Worm (Caenorhabditis elegans) whole organism, L1 larva: Measurements from ENCODE around the gene C08F8.6.
A peak's percentile ranks its signal among the peaks of the same experiment; 100 is the strongest.

Experiments used
- C04F5.9 ChIP-seq: sonication (generic microtip); optimal IDR thresholded peaks from 2 replicates; lab custom pipeline; 2016; ENCODE audit warnings: missing genetic modification characterization, missing compliant biosample characterization
- C16A3.4 ChIP-seq: fragments of 150-350 bp; optimal IDR thresholded peaks from 2 replicates; lab custom pipeline; 2014; ENCODE audit warnings: missing biosample characterization, missing genetic modification characterization
- F16B12.6 ChIP-seq: fragments of 150-350 bp; optimal IDR thresholded peaks from 2 replicates; lab custom pipeline; 2014; ENCODE audit warnings: missing biosample characterization, missing genetic modification characterization
- aha-1 ChIP-seq: fragments of 150-350 bp; optimal IDR thresholded peaks from 2 replicates; lab custom pipeline; 2014; ENCODE audit warnings: missing biosample characterization, missing genetic modification characterization
- alr-1 ChIP-seq: fragments of 200-800 bp; sonication (Bioruptor generic); optimal IDR thresholded peaks from 2 replicates; lab custom pipeline; 2018; ENCODE audit warnings: borderline replicate concordance, mild to moderate bottlenecking, missing genetic modification characterization, missing compliant biosample characterization
- aly-2 ChIP-seq: fragments of 150-350 bp; optimal IDR thresholded peaks from 2 replicates; lab custom pipeline; 2014; ENCODE audit warnings: missing biosample characterization, missing genetic modification characterization
- ama-1 ChIP-seq: fragments of 150-350 bp; optimal IDR thresholded peaks from 2 replicates; lab custom pipeline; 2014
- blmp-1 ChIP-seq: fragments of 150-350 bp; optimal IDR thresholded peaks from 2 replicates; lab custom pipeline; 2014; ENCODE audit warnings: missing biosample characterization, missing genetic modification characterization
- ceh-63 ChIP-seq: fragments of 200-800 bp; sonication (Bioruptor generic); optimal IDR thresholded peaks from 2 replicates; lab custom pipeline; 2018; ENCODE audit warnings: mild to moderate bottlenecking, missing genetic modification characterization, missing compliant biosample characterization
- ceh-8 ChIP-seq: fragments of 200-800 bp; sonication (Bioruptor generic); optimal IDR thresholded peaks from 2 replicates; lab custom pipeline; 2018; ENCODE audit warnings: mild to moderate bottlenecking, missing genetic modification characterization, moderate library complexity, missing compliant biosample characterization
- ceh-82 ChIP-seq, 3 experiments: fragments of 150-350 bp in 1 of 3; sonication (generic microtip) in 2 of 3; optimal IDR thresholded peaks; 2 replicates each; lab custom pipeline; 2014 to 2017; ENCODE audit warnings: missing biosample characterization in 3 of 3, missing genetic modification characterization in 3 of 3
- dpl-1 ChIP-seq, 3 experiments: fragments of 150-350 bp in 2 of 3; sonication (generic microtip) in 1 of 3; optimal IDR thresholded peaks; 2 replicates each; lab custom pipeline; 2014 to 2017; ENCODE audit warnings: missing biosample characterization in 3 of 3, missing genetic modification characterization in 3 of 3, missing genetic modification reagents in 3 of 3
- elt-2 ChIP-seq: sonication (generic microtip); optimal IDR thresholded peaks from 2 replicates; lab custom pipeline; 2016; ENCODE audit warnings: missing genetic modification characterization, mild to moderate bottlenecking, inconsistent platforms, missing compliant biosample characterization, missing genetic modification reagents
- elt-3 ChIP-seq, 6 experiments: fragments of 150-350 bp in 1 of 6; sonication (generic microtip); optimal IDR thresholded peaks; 2 replicates each; lab custom pipeline; 2017 to 2018; ENCODE audit warnings: missing biosample characterization in 6 of 6, missing genetic modification characterization in 6 of 6, inconsistent platforms in 1 of 6
- fkh-10 ChIP-seq: sonication (generic microtip); optimal IDR thresholded peaks from 2 replicates; lab custom pipeline; 2017; ENCODE audit warnings: missing biosample characterization, missing genetic modification reagents, missing genetic modification characterization
- fkh-8 ChIP-seq: sonication (generic microtip); optimal IDR thresholded peaks from 2 replicates; lab custom pipeline; 2016; ENCODE audit warnings: mild to moderate bottlenecking, missing genetic modification characterization, missing compliant biosample characterization
- grh-1 ChIP-seq: fragments of 200-800 bp; sonication (Bioruptor generic); IDR thresholded peaks from 2 replicates; pipeline ENCODE4 v1.3.6; 2022; ENCODE audit warnings: missing genetic modification reagents, missing genetic modification characterization, missing compliant biosample characterization
- hlh-17 ChIP-seq: fragments of 200-800 bp; sonication (Bioruptor generic); optimal IDR thresholded peaks from 2 replicates; lab custom pipeline; 2018; ENCODE audit warnings: missing genetic modification characterization, mild to moderate bottlenecking, missing compliant biosample characterization, moderate library complexity, borderline replicate concordance
- hpl-2 ChIP-seq: fragments of 150-350 bp; optimal IDR thresholded peaks from 2 replicates; lab custom pipeline; 2014; ENCODE audit warnings: missing biosample characterization, missing genetic modification reagents, missing genetic modification characterization
- irx-1 ChIP-seq: sonication (generic microtip); optimal IDR thresholded peaks from 2 replicates; lab custom pipeline; 2016; ENCODE audit warnings: missing genetic modification characterization, missing compliant biosample characterization
- isw-1 ChIP-seq: fragments of 200-800 bp; sonication (Bioruptor generic); IDR thresholded peaks from 2 replicates; pipeline ENCODE4 v1.3.6; 2022; ENCODE audit warnings: missing genetic modification characterization, missing compliant biosample characterization
- lin-13 ChIP-seq: fragments of 150-350 bp; optimal IDR thresholded peaks from 2 replicates; lab custom pipeline; 2014; ENCODE audit warnings: missing biosample characterization, missing genetic modification reagents, missing genetic modification characterization
- lin-14 ChIP-seq: fragments of 200-800 bp; sonication (Bioruptor generic); optimal IDR thresholded peaks from 2 replicates; lab custom pipeline; 2018; ENCODE audit warnings: mild to moderate bottlenecking, missing genetic modification characterization, moderate library complexity, missing compliant biosample characterization
- lin-35 ChIP-seq, 2 experiments: fragments of 150-350 bp; optimal IDR thresholded peaks; 2 replicates each; lab custom pipeline; 2014; ENCODE audit warnings: missing biosample characterization in 2 of 2, missing genetic modification characterization in 2 of 2, missing genetic modification reagents in 2 of 2
- lin-39 ChIP-seq: fragments of 150-350 bp; optimal IDR thresholded peaks from 2 replicates; lab custom pipeline; 2014; ENCODE audit warnings: missing biosample characterization, missing genetic modification reagents, missing genetic modification characterization
- mab-9 ChIP-seq: fragments of 200-800 bp; sonication (Bioruptor generic); IDR thresholded peaks from 2 replicates; pipeline ENCODE4 v1.3.6; 2022; ENCODE audit warnings: missing genetic modification reagents, missing genetic modification characterization, missing compliant biosample characterization
- mef-2 ChIP-seq: fragments of 150-350 bp; optimal IDR thresholded peaks from 2 replicates; lab custom pipeline; 2014; ENCODE audit warnings: missing biosample characterization, missing genetic modification characterization
- mep-1 ChIP-seq: fragments of 150-350 bp; optimal IDR thresholded peaks from 2 replicates; lab custom pipeline; 2014; ENCODE audit warnings: missing biosample characterization, missing genetic modification characterization
- nhr-11 ChIP-seq: fragments of 150-350 bp; optimal IDR thresholded peaks from 2 replicates; lab custom pipeline; 2014; ENCODE audit warnings: missing biosample characterization, missing genetic modification characterization
- nhr-12 ChIP-seq: sonication (generic microtip); optimal IDR thresholded peaks from 2 replicates; lab custom pipeline; 2017; ENCODE audit warnings: missing biosample characterization, missing genetic modification characterization
- nhr-19 ChIP-seq: fragments of 200-800 bp; sonication (Bioruptor generic); conservative IDR thresholded peaks from 2 replicates; pipeline ENCODE4 v1.3.6; 2022; ENCODE audit warnings: missing genetic modification characterization, missing compliant biosample characterization
- nhr-20 ChIP-seq: sonication (generic microtip); optimal IDR thresholded peaks from 2 replicates; lab custom pipeline; 2016; ENCODE audit warnings: mild to moderate bottlenecking, missing genetic modification characterization, missing compliant biosample characterization
- nhr-28 ChIP-seq: fragments of 150-350 bp; optimal IDR thresholded peaks from 2 replicates; lab custom pipeline; 2014; ENCODE audit warnings: missing biosample characterization, missing genetic modification characterization
- nhr-47 ChIP-seq: sonication (generic microtip); optimal IDR thresholded peaks from 2 replicates; lab custom pipeline; 2016; ENCODE audit warnings: mild to moderate bottlenecking, missing genetic modification characterization, moderate library complexity, missing compliant biosample characterization
- nhr-71 ChIP-seq: sonication (generic microtip); optimal IDR thresholded peaks from 2 replicates; lab custom pipeline; 2016; ENCODE audit warnings: mild to moderate bottlenecking, missing genetic modification characterization, moderate library complexity, missing compliant biosample characterization
- nhr-76 ChIP-seq: sonication (generic microtip); optimal IDR thresholded peaks from 2 replicates; lab custom pipeline; 2017; ENCODE audit warnings: missing biosample characterization, missing genetic modification characterization
- nhr-84 ChIP-seq: sonication (generic microtip); optimal IDR thresholded peaks from 2 replicates; lab custom pipeline; 2017; ENCODE audit warnings: missing biosample characterization, missing genetic modification characterization
- nhr-85 ChIP-seq: sonication (generic microtip); peaks from one replicate; lab custom pipeline; 2016; ENCODE audit warnings: missing genetic modification characterization, inconsistent platforms, missing compliant biosample characterization
- nhr-90 ChIP-seq: sonication (generic microtip); optimal IDR thresholded peaks from 2 replicates; lab custom pipeline; 2016; ENCODE audit warnings: mild to moderate bottlenecking, missing genetic modification characterization, missing compliant biosample characterization; ENCODE audit not compliant: poor library complexity
- rnt-1 ChIP-seq: sonication (generic microtip); optimal IDR thresholded peaks from 2 replicates; lab custom pipeline; 2016; ENCODE audit warnings: mild to moderate bottlenecking, missing genetic modification characterization, moderate library complexity, missing compliant biosample characterization
- skn-1 ChIP-seq: fragments of 150-350 bp; optimal IDR thresholded peaks from 2 replicates; lab custom pipeline; 2014; ENCODE audit warnings: missing biosample characterization, missing genetic modification characterization
- snpc-4 ChIP-seq: fragments of 150-350 bp; optimal IDR thresholded peaks from 2 replicates; lab custom pipeline; 2014; ENCODE audit warnings: missing biosample characterization, missing genetic modification characterization
- snu-23 ChIP-seq: sonication (generic microtip); optimal IDR thresholded peaks from 2 replicates; lab custom pipeline; 2016; ENCODE audit warnings: missing genetic modification characterization, missing compliant biosample characterization
- tlp-1 ChIP-seq: fragments of 150-350 bp; optimal IDR thresholded peaks from 2 replicates; lab custom pipeline; 2014; ENCODE audit warnings: missing biosample characterization, missing genetic modification characterization
- unc-130 ChIP-seq: fragments of 150-350 bp; optimal IDR thresholded peaks from 2 replicates; lab custom pipeline; 2017; ENCODE audit warnings: missing biosample characterization, missing genetic modification characterization, inconsistent platforms
- unc-86 ChIP-seq: sonication (generic microtip); optimal IDR thresholded peaks from 2 replicates; lab custom pipeline; 2016; ENCODE audit warnings: missing genetic modification characterization, missing compliant biosample characterization
- vab-15 ChIP-seq: sonication (generic microtip); optimal IDR thresholded peaks from 2 replicates; lab custom pipeline; 2017; ENCODE audit warnings: missing genotype, mild to moderate bottlenecking, missing genetic modification characterization, missing compliant biosample characterization
- xbp-1 ChIP-seq: sonication (generic microtip); optimal IDR thresholded peaks from 2 replicates; lab custom pipeline; 2016; ENCODE audit warnings: missing genetic modification characterization, missing compliant biosample characterization
- zip-4 ChIP-seq: fragments of 200-800 bp; sonication (Bioruptor generic); optimal IDR thresholded peaks from 2 replicates; lab custom pipeline; 2018; ENCODE audit warnings: mild to moderate bottlenecking, missing genetic modification characterization, moderate library complexity, missing compliant biosample characterization

C08F8.6 gene

DNA sequence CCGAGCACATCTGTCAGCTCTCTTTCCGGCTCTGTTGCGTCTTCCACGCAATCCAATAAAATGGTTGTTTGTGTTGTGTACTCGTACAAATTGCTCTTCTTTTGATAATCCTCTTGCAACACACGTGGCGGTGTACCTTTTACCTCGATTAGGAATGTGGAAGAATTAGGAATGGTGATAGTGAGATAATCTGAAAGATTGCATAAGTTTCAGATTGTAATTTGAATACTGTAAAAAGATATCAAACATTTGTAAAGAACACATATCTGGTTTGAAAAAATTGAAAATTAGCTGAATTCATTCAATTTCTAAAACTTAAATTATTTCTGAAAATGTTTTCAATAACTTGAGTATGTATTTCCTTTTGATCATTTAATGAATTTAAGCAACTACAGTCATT lies at the start of gene C08F8.6:
C08F8.6 (minus strand) TSS at position 101 of the 400 bp plus-strand sequence.
- TF ChIP-seq ceh-82 (tag; optimal IDR thresholded peaks at IDR 0.05; lab: Kevin White, UChicago) (no peak), lin-35 (GFP tag; optimal IDR thresholded peaks at IDR 0.05; lab: Kevin White, UChicago) (no peak), hlh-17 (GFP tag; lab: Kevin White, UChicago) (no peak), mab-9 (GFP tag; lab: Robert Waterston, UW) (no peak), nhr-11 (no peak), mep-1 (tag; lab: Kevin White, UChicago) (no peak), elt-2 (tag; lab: Kevin White, UChicago) (no peak), ceh-63 (GFP tag; lab: Kevin White, UChicago) (no peak), nhr-28 (tag; lab: Kevin White, UChicago) (no peak), xbp-1 (tag; lab: Kevin White, UChicago) (no peak), snpc-4 (tag; lab: Kevin White, UChicago) (no peak), alr-1 (tag; lab: Kevin White, UChicago) (no peak), nhr-19 (GFP tag; lab: Robert Waterston, UW) (no peak), nhr-90 (tag; lab: Kevin White, UChicago) (no peak), aha-1 (no peak), tlp-1 (tag; lab: Kevin White, UChicago) (no peak), F16B12.6 (tag; lab: Kevin White, UChicago) (no peak), lin-39 (no peak)

DNA sequence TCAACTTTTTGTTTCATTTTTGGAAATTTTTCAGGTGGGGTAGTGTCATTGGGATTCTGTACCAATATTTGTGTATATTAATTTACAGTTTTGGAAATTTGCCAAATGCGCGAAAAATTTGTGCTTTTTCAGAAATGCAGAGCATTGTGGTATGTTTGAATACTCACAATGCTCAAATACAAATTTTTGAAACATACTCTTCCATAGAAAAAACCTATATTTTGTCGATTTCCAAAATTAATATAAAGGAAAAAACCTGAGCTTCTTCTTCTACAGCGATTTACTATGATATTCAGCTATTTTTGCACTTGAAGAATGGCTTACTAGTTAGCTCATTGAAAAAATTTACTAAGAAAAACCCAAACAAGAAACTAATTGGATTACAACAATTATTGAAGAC lies 48.2 kb upstream of the C08F8.6 start:
- TF ChIP-seq irx-1 (tag; lab: Kevin White, UChicago), result no peak
- no peak for TF ChIP-seq nhr-47 (tag; lab: Kevin White, UChicago)
- no peak for TF ChIP-seq nhr-12
- no peak for TF ChIP-seq rnt-1 (tag; lab: Kevin White, UChicago)
- TF ChIP-seq zip-4 (GFP tag; lab: Kevin White, UChicago), result no peak
- TF ChIP-seq snpc-4 (tag; lab: Kevin White, UChicago), result no peak
- no peak for TF ChIP-seq nhr-71 (tag; lab: Kevin White, UChicago)
- no peak for TF ChIP-seq grh-1 (GFP tag; lab: Robert Waterston, UW)
- no peak for TF ChIP-seq aly-2 (tag; lab: Kevin White, UChicago)
- TF ChIP-seq C04F5.9 (tag; lab: Kevin White, UChicago), result no peak
- TF ChIP-seq lin-14 (GFP tag; lab: Kevin White, UChicago), result no peak
- TF ChIP-seq nhr-20 (tag; lab: Kevin White, UChicago), result no peak
- no peak for TF ChIP-seq fkh-8 (tag; lab: Kevin White, UChicago)
- TF ChIP-seq tlp-1 (tag; lab: Kevin White, UChicago), result no peak
- TF ChIP-seq nhr-85, result no peak

- TF ChIP-seq fkh-10 (GFP tag; lab: Kevin White, UChicago) (no peak), irx-1 (tag; lab: Kevin White, UChicago) (no peak), lin-14 (GFP tag; lab: Kevin White, UChicago) (peak; percentile 78), nhr-84 (tag; lab: Kevin White, UChicago) (no peak), lin-13 (GFP tag; lab: Kevin White, UChicago) (no peak), vab-15 (tag; lab: Kevin White, UChicago) (no peak), isw-1 (GFP tag; lab: Robert Waterston, UW) (no peak), ceh-63 (GFP tag; lab: Kevin White, UChicago) (no peak), unc-86 (tag; lab: Kevin White, UChicago) (no peak), dpl-1 (GFP tag; optimal IDR thresholded peaks at IDR 0.05; lab: Kevin White, UChicago) (no peak), hpl-2 (GFP tag; lab: Kevin White, UChicago) (no peak), nhr-85 (peak; percentile 71), nhr-76 (tag; lab: Kevin White, UChicago) (no peak), unc-130 (peak; percentile 21), ama-1 (no peak), nhr-71 (tag; lab: Kevin White, UChicago) (no peak), hlh-17 (GFP tag; lab: Kevin White, UChicago) (no peak), mef-2 (no peak), rnt-1 (tag; lab: Kevin White, UChicago) (peak; percentile 9), C16A3.4 (no peak), nhr-20 (tag; lab: Kevin White, UChicago) (peak; percentile 23), blmp-1 (tag; lab: Kevin White, UChicago) (peak; percentile 52), tlp-1 (tag; lab: Kevin White, UChicago) (peak; percentile 69), elt-3 (tag; optimal IDR thresholded peaks at IDR 0.05; lab: Kevin White, UChicago) (peak in 2 of 6 experiments; percentile 46 to 57), ceh-8 (GFP tag; lab: Kevin White, UChicago) (no peak), mab-9 (GFP tag; lab: Robert Waterston, UW) (no peak), skn-1 (no peak), snu-23 (peak; percentile 13)
Observed at ce11 chrIV:11211547-11211946, 46.8 kb upstream of the C08F8.6 start.
